Worm (Caenorhabditis elegans): Measurements from ENCODE around the gene chil-12.

Gene chil-12

ce11 chrV:15241259-15241658, at the start of gene chil-12:
Gene chil-12, plus strand, starts transcription at chrV:15241559.
- TF ChIP-seq bed-3 (GFP tag; optimal IDR thresholded peaks at IDR 0.05) (no peak), unc-62 (GFP tag; optimal IDR thresholded peaks at IDR 0.05) (no peak), nhr-28 (tag; optimal IDR thresholded peaks at IDR 0.05) (no peak), pha-4 (tag; optimal IDR thresholded peaks at IDR 0.05) (no peak), elt-1 (tag; optimal IDR thresholded peaks at IDR 0.05; ENCODE audit: borderline replicate concordance, insufficient read depth) (no peak), sem-2 (GFP tag; optimal IDR thresholded peaks at IDR 0.05) (no peak), cnd-1 (tag; optimal IDR thresholded peaks at IDR 0.05) (no peak), ceh-43 (GFP tag; optimal IDR thresholded peaks at IDR 0.05) (no peak), tbx-8 (GFP tag; optimal IDR thresholded peaks at IDR 0.05) (no peak), unc-39 (tag; optimal IDR thresholded peaks at IDR 0.05) (no peak)

ce11 chrV:15191971-15192370, 49.4 kb upstream of the chil-12 start:
- TF ChIP-seq snpc-4 (tag; optimal IDR thresholded peaks at IDR 0.05): no peak
- no peak for TF ChIP-seq unc-62 (GFP tag; optimal IDR thresholded peaks at IDR 0.05)
- TF ChIP-seq lin-32 (GFP tag; optimal IDR thresholded peaks at IDR 0.05): no peak

DNA sequence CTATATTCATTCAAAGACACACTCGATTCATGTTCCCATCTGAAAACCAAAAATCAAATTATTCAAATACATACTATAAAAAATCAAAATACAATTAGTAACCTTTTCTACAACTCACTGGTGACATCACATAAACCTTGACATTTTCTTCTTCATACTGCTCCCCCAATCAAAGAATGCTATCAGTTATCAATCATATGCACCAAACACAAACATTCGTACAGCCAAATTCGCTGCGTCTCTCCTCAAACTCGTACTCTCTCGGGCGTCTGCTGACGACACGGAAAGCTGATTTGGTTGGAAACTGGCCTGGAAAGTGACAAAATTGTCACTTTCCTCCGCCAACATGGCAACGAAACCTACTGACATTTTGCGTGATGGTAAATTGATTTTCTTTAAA, 49.0 kb upstream of the chil-12 start, which contains the start of gene plc-2:
plc-2 (plus strand) TSS at position 196 of the 400 bp plus-strand sequence.
- TF ChIP-seq sptf-1 (tag; optimal IDR thresholded peaks at IDR 0.05): no peak
- TF ChIP-seq zip-8 (tag; optimal IDR thresholded peaks at IDR 0.05): no peak
- TF ChIP-seq bed-3 (GFP tag; optimal IDR thresholded peaks at IDR 0.05): no peak
- TF ChIP-seq pha-4 (tag; optimal IDR thresholded peaks at IDR 0.05): no peak
- no peak for TF ChIP-seq mls-2 (tag; optimal IDR thresholded peaks at IDR 0.05)
- TF ChIP-seq blmp-1 (tag; optimal IDR thresholded peaks at IDR 0.05): no peak
- TF ChIP-seq ceh-83 (GFP tag; optimal IDR thresholded peaks at IDR 0.05): no peak
- TF ChIP-seq M03D4.4 (tag; optimal IDR thresholded peaks at IDR 0.05): no peak
- TF ChIP-seq lsy-2 (tag; optimal IDR thresholded peaks at IDR 0.05): no peak

DNA sequence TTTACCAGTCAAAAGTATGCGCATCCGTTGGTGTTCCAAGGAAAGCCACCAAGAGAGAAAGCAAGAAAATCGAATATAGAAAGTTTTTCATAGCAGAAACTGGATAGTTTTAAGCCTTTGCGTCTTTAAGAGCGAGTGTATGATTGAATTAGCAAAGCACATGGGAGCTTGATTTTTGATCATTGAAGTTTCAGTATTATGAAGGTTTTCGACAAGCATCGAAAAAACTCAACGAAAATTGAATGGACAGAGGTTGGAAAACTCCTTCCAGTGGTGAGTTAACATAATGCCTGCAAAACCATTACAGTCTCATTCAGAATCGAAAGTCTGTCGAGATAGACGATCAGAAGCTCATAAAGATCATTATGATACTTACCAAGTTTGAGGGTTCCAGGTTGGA, 47.5 kb upstream of the chil-12 start, which contains the start of gene Y75B12B.13:
Y75B12B.13 (minus strand) TSS at position 101 of the 400 bp plus-strand sequence.
- TF ChIP-seq ceh-83 (GFP tag; optimal IDR thresholded peaks at IDR 0.05) (no peak), ces-1 (GFP tag; optimal IDR thresholded peaks at IDR 0.05) (no peak), lsy-2 (tag; optimal IDR thresholded peaks at IDR 0.05) (no peak), ceh-43 (GFP tag; optimal IDR thresholded peaks at IDR 0.05) (no peak), mep-1 (tag; optimal IDR thresholded peaks at IDR 0.05) (no peak), unc-39 (tag; optimal IDR thresholded peaks at IDR 0.05) (no peak), snpc-4 (tag; optimal IDR thresholded peaks at IDR 0.05) (no peak), bed-3 (GFP tag; optimal IDR thresholded peaks at IDR 0.05) (no peak), nhr-76 (tag; optimal IDR thresholded peaks at IDR 0.05) (no peak), ztf-11 (tag; optimal IDR thresholded peaks at IDR 0.05) (no peak), lin-13 (tag; optimal IDR thresholded peaks at IDR 0.05) (no peak), flh-1 (GFP tag; optimal IDR thresholded peaks at IDR 0.05) (no peak)

DNA sequence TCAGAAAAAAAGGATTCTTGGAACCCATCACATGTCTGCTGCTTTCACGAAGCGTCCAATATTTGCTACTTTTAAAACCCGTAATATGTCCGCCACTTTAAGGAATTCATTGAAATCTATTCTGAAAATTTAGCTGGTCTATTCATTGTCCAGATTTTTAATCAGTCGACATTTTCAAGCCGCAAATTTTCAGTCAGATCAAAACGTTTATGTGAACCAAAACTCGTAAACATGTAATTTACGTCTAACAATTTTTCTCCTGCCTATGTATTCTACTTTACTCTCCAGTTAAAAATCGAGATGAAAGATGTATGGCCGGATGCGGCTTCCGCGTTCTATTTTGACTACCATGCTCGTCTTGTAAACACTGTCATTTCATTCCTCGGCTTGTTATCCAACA, 43.4 kb upstream of the chil-12 start, which contains the start of gene srw-1:
srw-1 (plus strand) TSS at position 301 of the 400 bp plus-strand sequence.
- TF ChIP-seq snpc-4 (tag; optimal IDR thresholded peaks at IDR 0.05) (no peak), mab-5 (tag; optimal IDR thresholded peaks at IDR 0.05) (no peak), hlh-1 (tag; optimal IDR thresholded peaks at IDR 0.05) (no peak), M03D4.4 (tag; optimal IDR thresholded peaks at IDR 0.05) (no peak), sem-2 (GFP tag; optimal IDR thresholded peaks at IDR 0.05) (no peak), zip-8 (tag; optimal IDR thresholded peaks at IDR 0.05) (no peak), ces-1 (GFP tag; optimal IDR thresholded peaks at IDR 0.05) (no peak), nhr-76 (tag; optimal IDR thresholded peaks at IDR 0.05) (no peak), unc-62 (GFP tag; optimal IDR thresholded peaks at IDR 0.05) (no peak), nhr-28 (tag; optimal IDR thresholded peaks at IDR 0.05) (no peak), unc-39 (tag; optimal IDR thresholded peaks at IDR 0.05) (no peak), ztf-11 (tag; optimal IDR thresholded peaks at IDR 0.05) (no peak), blmp-1 (tag; optimal IDR thresholded peaks at IDR 0.05) (no peak), elt-1 (tag; optimal IDR thresholded peaks at IDR 0.05; ENCODE audit: borderline replicate concordance, insufficient read depth) (no peak), cnd-1 (tag; optimal IDR thresholded peaks at IDR 0.05) (no peak)

DNA sequence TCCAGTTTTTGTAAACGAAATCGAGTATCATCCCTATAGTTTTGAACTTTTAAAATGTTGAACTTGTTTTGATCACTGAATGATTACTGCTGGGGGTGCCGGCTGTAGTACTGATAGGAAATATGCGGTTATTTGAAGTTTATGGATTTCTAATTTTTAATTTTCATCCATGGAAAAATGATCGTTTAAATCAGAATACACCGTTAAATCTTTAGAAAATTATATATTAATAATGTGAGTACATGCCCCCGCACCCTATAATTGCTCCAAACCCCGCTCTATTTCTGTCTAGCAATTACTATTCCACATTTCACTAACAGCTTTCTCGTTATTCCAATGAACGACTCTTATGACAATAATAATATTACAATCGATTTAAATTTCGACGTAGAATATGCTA, 41.6 kb upstream of the chil-12 start, which contains the start of gene Y75B12B.10:
Y75B12B.10 (plus strand) TSS at position 301 of the 400 bp plus-strand sequence.
- no peak for TF ChIP-seq nhr-28 (tag; optimal IDR thresholded peaks at IDR 0.05)
- TF ChIP-seq unc-62 (GFP tag; optimal IDR thresholded peaks at IDR 0.05): no peak
- TF ChIP-seq lin-32 (GFP tag; optimal IDR thresholded peaks at IDR 0.05): no peak
- TF ChIP-seq unc-39 (tag; optimal IDR thresholded peaks at IDR 0.05): no peak
- no peak for TF ChIP-seq mep-1 (tag; optimal IDR thresholded peaks at IDR 0.05)
- TF ChIP-seq nhr-2 (tag; optimal IDR thresholded peaks at IDR 0.05): no peak
- no peak for TF ChIP-seq ceh-39 (tag; optimal IDR thresholded peaks at IDR 0.05)
- no peak for TF ChIP-seq drap-1 (GFP tag; optimal IDR thresholded peaks at IDR 0.05)
- TF ChIP-seq ces-1 (GFP tag; optimal IDR thresholded peaks at IDR 0.05): no peak
- no peak for TF ChIP-seq cnd-1 (tag; optimal IDR thresholded peaks at IDR 0.05)
- TF ChIP-seq snpc-4 (tag; optimal IDR thresholded peaks at IDR 0.05): no peak
- no peak for TF ChIP-seq lsy-2 (tag; optimal IDR thresholded peaks at IDR 0.05)
- no peak for TF ChIP-seq ham-2 (GFP tag; optimal IDR thresholded peaks at IDR 0.05)
- TF ChIP-seq sptf-1 (tag; optimal IDR thresholded peaks at IDR 0.05): no peak
